Worm (Caenorhabditis elegans): ENCODE data around the gene srj-37.

srj-37 gene

DNA sequence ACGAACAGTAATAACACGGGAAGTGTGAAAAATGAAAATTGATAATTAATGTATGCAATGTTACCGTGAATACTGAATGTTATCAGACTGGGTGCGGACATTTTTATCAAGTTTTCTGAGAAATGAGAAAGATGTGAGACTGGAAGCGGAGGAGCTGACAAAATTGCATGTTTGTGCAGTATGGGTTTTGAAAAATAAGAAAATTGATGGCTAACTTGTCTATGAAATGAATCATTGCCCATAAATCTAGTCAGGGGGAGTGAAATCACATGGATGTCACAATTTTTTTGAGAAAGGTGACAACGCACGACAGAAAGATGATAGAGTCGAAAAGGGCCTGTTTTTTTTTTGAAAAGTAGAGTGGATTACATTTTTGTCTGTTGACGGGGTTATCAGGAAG lies 32.9 kb downstream of the srj-37 start, which contains the start of gene sru-24:
sru-24 (minus strand) TSS at position 101 of the 400 bp plus-strand sequence.
- TF ChIP-seq ceh-6 (GFP tag; optimal IDR thresholded peaks at IDR 0.05) (no peak), pag-3 (tag; optimal IDR thresholded peaks at IDR 0.05; ENCODE audit: borderline replicate concordance) (no peak), ceh-24 (tag; optimal IDR thresholded peaks at IDR 0.05) (no peak), hlh-13 (GFP tag; optimal IDR thresholded peaks at IDR 0.05) (no peak), unc-42 (tag; optimal IDR thresholded peaks at IDR 0.05) (no peak), ttx-3 (tag; optimal IDR thresholded peaks at IDR 0.05) (no peak), K09A11.1 (tag; optimal IDR thresholded peaks at IDR 0.05; ENCODE audit: insufficient read depth) (no peak), K02D7.2 (tag; optimal IDR thresholded peaks at IDR 0.05) (no peak), elt-4 (tag; optimal IDR thresholded peaks at IDR 0.05) (no peak), ahr-1 (tag; optimal IDR thresholded peaks at IDR 0.05) (no peak), ceh-31 (tag; optimal IDR thresholded peaks at IDR 0.05) (no peak), syd-9 (tag; optimal IDR thresholded peaks at IDR 0.05) (no peak), unc-3 (GFP tag; conservative IDR thresholded peaks at IDR 0.05) (no peak), unc-3 (tag; optimal IDR thresholded peaks at IDR 0.05) (no peak), nhr-11 (tag; optimal IDR thresholded peaks at IDR 0.05) (no peak), ceh-2 (tag; optimal IDR thresholded peaks at IDR 0.05) (no peak), ceh-22 (tag; optimal IDR thresholded peaks at IDR 0.05) (no peak)

ce11 chrV:674213-674612 lies 35.8 kb downstream of the srj-37 start, which contains the start of gene sru-25:
Gene sru-25 (minus strand): TSS chrV:674313.
- TF ChIP-seq sox-4 (tag; optimal IDR thresholded peaks at IDR 0.05): no peak
- TF ChIP-seq fax-1 (tag; optimal IDR thresholded peaks at IDR 0.05): no peak
- TF ChIP-seq Y22D7AL.16 (tag; optimal IDR thresholded peaks at IDR 0.05): no peak

ce11 chrV:676090-676489 lies 37.7 kb downstream of the srj-37 start:
- TF ChIP-seq ets-4 (tag; optimal IDR thresholded peaks at IDR 0.05) (no peak), pag-3 (tag; optimal IDR thresholded peaks at IDR 0.05; ENCODE audit: borderline replicate concordance) (no peak), unc-3 (GFP tag; conservative IDR thresholded peaks at IDR 0.05) (no peak), unc-3 (tag; optimal IDR thresholded peaks at IDR 0.05) (no peak), hlh-6 (tag; optimal IDR thresholded peaks at IDR 0.05) (no peak), ahr-1 (tag; optimal IDR thresholded peaks at IDR 0.05) (no peak), eyg-1 (tag; optimal IDR thresholded peaks at IDR 0.05) (no peak), hlh-8 (tag; optimal IDR thresholded peaks at IDR 0.05) (no peak), fkh-6 (tag; optimal IDR thresholded peaks at IDR 0.05) (no peak), ttx-3 (tag; optimal IDR thresholded peaks at IDR 0.05) (no peak), fkh-10 (GFP tag; optimal IDR thresholded peaks at IDR 0.05) (no peak), ceh-18 (tag; optimal IDR thresholded peaks at IDR 0.05) (no peak), ceh-24 (tag; optimal IDR thresholded peaks at IDR 0.05) (no peak), ceh-14 (tag; optimal IDR thresholded peaks at IDR 0.05) (no peak), F13H6.1 (tag; optimal IDR thresholded peaks at IDR 0.05) (no peak), mec-3 (tag; optimal IDR thresholded peaks at IDR 0.05; ENCODE audit: borderline replicate concordance) (no peak), ama-1 (optimal IDR thresholded peaks at IDR 0.05) (no peak)

ce11 chrV:676550-677084 lies 38.2 kb downstream of the srj-37 start, which contains the start of the genes fbxa-72 and srx-21:
Gene fbxa-72 (minus strand): TSS chrV:676753.
Gene srx-21 (plus strand): TSS chrV:677034.
- TF ChIP-seq unc-86 (tag; optimal IDR thresholded peaks at IDR 0.05): no peak
- no peak for TF ChIP-seq ceh-6 (GFP tag; optimal IDR thresholded peaks at IDR 0.05)
- no peak for TF ChIP-seq pag-3 (tag; optimal IDR thresholded peaks at IDR 0.05; ENCODE audit: borderline replicate concordance)
- no peak for TF ChIP-seq Y22D7AL.16 (tag; optimal IDR thresholded peaks at IDR 0.05)

ce11 chrV:679663-680062 lies 41.2 kb downstream of the srj-37 start, which contains the start of gene srx-22:
Gene srx-22 (plus strand): TSS chrV:679963.
- no peak for TF ChIP-seq dmd-4 (tag; optimal IDR thresholded peaks at IDR 0.05; ENCODE audit: borderline replicate concordance)
- TF ChIP-seq elt-2 (tag; optimal IDR thresholded peaks at IDR 0.05): no peak
- TF ChIP-seq gmeb-2 (tag; optimal IDR thresholded peaks at IDR 0.05): no peak
- TF ChIP-seq che-1 (tag; optimal IDR thresholded peaks at IDR 0.05): no peak
- TF ChIP-seq unc-42 (tag; optimal IDR thresholded peaks at IDR 0.05): no peak
- TF ChIP-seq npax-4 (tag; optimal IDR thresholded peaks at IDR 0.05): no peak
- no peak for TF ChIP-seq ceh-18 (tag; optimal IDR thresholded peaks at IDR 0.05)
- TF ChIP-seq K09A11.1 (tag; optimal IDR thresholded peaks at IDR 0.05; ENCODE audit: insufficient read depth): no peak
- no peak for TF ChIP-seq pax-1 (tag; optimal IDR thresholded peaks at IDR 0.05)
- no peak for TF ChIP-seq fax-1 (tag; optimal IDR thresholded peaks at IDR 0.05)
- no peak for TF ChIP-seq ceh-22 (tag; optimal IDR thresholded peaks at IDR 0.05)
- no peak for TF ChIP-seq lin-11 (tag; optimal IDR thresholded peaks at IDR 0.05)
- TF ChIP-seq ceh-30 (tag; optimal IDR thresholded peaks at IDR 0.05): no peak
- TF ChIP-seq ztf-16 (tag; optimal IDR thresholded peaks at IDR 0.05): no peak

Measured in whole organism, late embryonic.